Fruit fly (Drosophila melanogaster): ENCODE data around the gene CG42238.

Gene CG42238

DNA sequence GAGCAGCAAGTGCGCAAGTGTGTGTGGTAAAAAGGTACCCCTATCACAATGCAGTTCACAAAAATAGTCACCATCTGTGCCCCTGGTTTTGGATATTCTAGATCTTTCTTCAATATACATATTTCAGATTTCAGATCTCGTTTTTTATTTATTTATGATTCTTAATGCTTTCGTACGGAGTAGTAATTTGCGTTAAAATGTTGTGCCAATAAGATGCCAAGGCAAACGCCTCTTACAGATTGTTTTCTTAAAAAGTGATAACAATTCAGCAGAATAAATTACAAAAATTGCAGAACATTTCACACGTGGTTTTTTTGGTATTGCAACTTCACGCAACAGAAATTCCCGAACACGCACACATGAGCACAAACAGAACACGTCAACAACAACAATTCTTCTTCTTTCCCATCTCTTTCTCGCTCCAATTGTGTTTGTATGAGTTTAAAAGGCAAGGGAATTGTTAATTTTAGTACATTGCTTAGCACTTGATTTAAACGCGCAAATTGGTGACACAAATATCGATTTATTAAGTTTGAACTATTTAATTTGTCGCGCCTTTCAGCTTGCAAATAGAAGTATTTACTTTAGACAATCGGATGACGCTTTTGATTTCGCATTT, 133.8 kb downstream of the CG42238 start (continued):
- TF ChIP-seq Usf (GFP tag; optimal IDR thresholded peaks at IDR 0.05) (peak; percentile 43), CG9797 (GFP tag; optimal IDR thresholded peaks at IDR 0.05) (no peak), Xbp1 (GFP tag; optimal IDR thresholded peaks at IDR 0.05) (peak; percentile 69), CG8388 (GFP tag; optimal IDR thresholded peaks at IDR 0.05) (peak; percentile 81), seq (GFP tag; IDR thresholded peaks at IDR 0.05) (peak; percentile 74; the same call in 1 of the 2 replicates), CG30020 (tag; optimal IDR thresholded peaks at IDR 0.05) (no peak), Side (GFP tag; optimal IDR thresholded peaks at IDR 0.05) (peak; percentile 83), da (GFP tag; optimal IDR thresholded peaks at IDR 0.05) (no peak), Gsc (GFP tag; IDR thresholded peaks at IDR 0.05) (no peak), Mrtf (GFP tag; IDR thresholded peaks at IDR 0.05) (peak; percentile 71; the same call in 2 of the 3 replicates), ken (GFP tag; IDR thresholded peaks at IDR 0.05) (peak; percentile 86), CG7987 (GFP tag; optimal IDR thresholded peaks at IDR 0.05) (no peak), CG4854 (GFP tag; optimal IDR thresholded peaks at IDR 0.05) (peak; percentile 55), Fer2 (tag; optimal IDR thresholded peaks at IDR 0.05) (no peak), HLH4C (GFP tag; IDR thresholded peaks at IDR 0.05; ENCODE audit: partially characterized antibody) (no peak), CG4424 (GFP tag; optimal IDR thresholded peaks at IDR 0.05) (no peak), CG2202 (tag; optimal IDR thresholded peaks at IDR 0.05) (peak; percentile 31), kni (GFP tag; optimal IDR thresholded peaks at IDR 0.05) (no peak), CG7786 (GFP tag; optimal IDR thresholded peaks at IDR 0.05) (peak; percentile 87), bab2 (GFP tag; optimal IDR thresholded peaks at IDR 0.05) (peak; percentile 67), Atf6 (GFP tag; IDR thresholded peaks at IDR 0.05) (peak; percentile 79), Atf-2 (GFP tag; optimal IDR thresholded peaks at IDR 0.05) (peak; percentile 31), ase (GFP tag; IDR thresholded peaks at IDR 0.05) (no peak), shn (GFP tag; optimal IDR thresholded peaks at IDR 0.05) (peak; percentile 42), HLH3B (GFP tag; IDR thresholded peaks at IDR 0.05) (peak; percentile 71), NfI (GFP tag; optimal IDR thresholded peaks at IDR 0.05) (peak; percentile 78), CG7271 (tag; optimal IDR thresholded peaks at IDR 0.05) (no peak), aop (GFP tag; IDR thresholded peaks at IDR 0.05) (no peak), sima (GFP tag; optimal IDR thresholded peaks at IDR 0.05) (no peak), nerfin-2 (GFP tag; IDR thresholded peaks at IDR 0.05; ENCODE audit: partially characterized antibody) (no peak), jumu (GFP tag; optimal IDR thresholded peaks at IDR 0.05) (peak; percentile 64), tio (GFP tag; optimal IDR thresholded peaks at IDR 0.05) (peak; percentile 7), sna (GFP tag; IDR thresholded peaks at IDR 0.05; ENCODE audit: partially characterized antibody) (no peak), CG14667 (GFP tag; IDR thresholded peaks at IDR 0.05) (no peak), Dad (GFP tag; optimal IDR thresholded peaks at IDR 0.05) (peak; percentile 58), CG3726 (GFP tag; IDR thresholded peaks at IDR 0.05) (peak; percentile 72; the same call in 2 of the 3 replicates), CG6654 (GFP tag; optimal IDR thresholded peaks at IDR 0.05) (no peak), eve (GFP tag; optimal IDR thresholded peaks at IDR 0.05) (peak in 1 of 2 experiments; percentile 82), pros (GFP tag; optimal IDR thresholded peaks at IDR 0.05) (no peak), CG6175 (GFP tag; IDR thresholded peaks at IDR 0.05) (no peak), dimm (GFP tag; IDR thresholded peaks at IDR 0.05) (0 out of 2 replicates have a peak, but pooled peaks have one; percentile 14), Sry-β (GFP tag; optimal IDR thresholded peaks at IDR 0.05) (no peak), sug (tag; optimal IDR thresholded peaks at IDR 0.05) (peak; percentile 70), phol (tag; optimal IDR thresholded peaks at IDR 0.05) (no peak), TFAM (GFP tag; optimal IDR thresholded peaks at IDR 0.05) (no peak), yki (optimal IDR thresholded peaks at IDR 0.05) (no peak), chinmo (GFP tag; IDR thresholded peaks at IDR 0.05; ENCODE audit: partially characterized antibody) (no peak), her (GFP tag; optimal IDR thresholded peaks at IDR 0.05) (peak; percentile 65), CG8089 (GFP tag; optimal IDR thresholded peaks at IDR 0.05) (peak; percentile 56), zen (tag; optimal IDR thresholded peaks at IDR 0.05) (no peak), CG10654 (GFP tag; optimal IDR thresholded peaks at IDR 0.05) (no peak)
